Worm (Caenorhabditis elegans): ENCODE data around the gene cng-3.

The cng-3 gene

ce11 chrIV:9496306-9496705 is 15.5 kb upstream of the cng-3 start, which contains the start of gene sru-3:
TSS of gene sru-3 (plus strand) at chrIV:9496606.
- TF ChIP-seq ztf-1 (GFP tag; conservative IDR thresholded peaks at IDR 0.05) = no peak
- TF ChIP-seq ztf-4 (tag; optimal IDR thresholded peaks at IDR 0.05) = no peak
- no peak for TF ChIP-seq crh-2 (tag; optimal IDR thresholded peaks at IDR 0.05)
- TF ChIP-seq nhr-23 (tag; optimal IDR thresholded peaks at IDR 0.05) = no peak
- TF ChIP-seq C34F6.9 (tag; optimal IDR thresholded peaks at IDR 0.05) = no peak
- TF ChIP-seq nhr-10 (tag; optimal IDR thresholded peaks at IDR 0.05) = no peak
- no peak for TF ChIP-seq elt-1 (tag; optimal IDR thresholded peaks at IDR 0.05)
- TF ChIP-seq nhr-237 (tag; optimal IDR thresholded peaks at IDR 0.05) = no peak
- no peak for TF ChIP-seq alr-1 (tag; optimal IDR thresholded peaks at IDR 0.05)
- no peak for TF ChIP-seq zag-1 (tag; optimal IDR thresholded peaks at IDR 0.05)
- TF ChIP-seq nhr-77 (tag; optimal IDR thresholded peaks at IDR 0.05) = no peak
- no peak for TF ChIP-seq mbf-1 (tag; optimal IDR thresholded peaks at IDR 0.05)

DNA sequence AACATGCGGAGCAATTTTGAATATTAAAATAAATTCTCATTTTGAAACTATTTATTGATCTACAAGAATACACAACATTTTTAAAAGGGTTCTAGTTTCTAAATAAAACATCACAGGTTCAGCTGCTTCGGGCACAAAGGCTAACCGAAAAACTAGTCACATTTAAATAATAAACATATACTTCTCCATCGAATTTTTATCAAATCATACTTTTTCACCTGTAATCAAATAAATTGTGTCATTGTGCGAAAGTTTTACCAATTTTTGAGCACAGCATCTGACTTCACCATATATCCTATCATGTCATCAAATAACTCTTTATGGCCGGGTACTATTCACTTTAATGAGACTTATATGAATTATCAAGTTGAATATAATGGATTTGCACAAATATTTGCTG is 9.5 kb upstream of the cng-3 start, which contains the start of gene sru-6:
Gene sru-6 (plus strand): TSS at position 301 of the 400 bp plus-strand sequence.
- no peak for TF ChIP-seq mbf-1 (tag; optimal IDR thresholded peaks at IDR 0.05)

ce11 chrIV:9488315-9488714 is 7.5 kb upstream of the cng-3 start, which contains the start of gene sru-1:
TSS of gene sru-1 (plus strand) at chrIV:9488615.
- no peak for TF ChIP-seq lsy-2 (tag; optimal IDR thresholded peaks at IDR 0.05)
- TF ChIP-seq nhr-6 (tag; optimal IDR thresholded peaks at IDR 0.05) = no peak
- TF ChIP-seq peb-1 (tag; optimal IDR thresholded peaks at IDR 0.05) = no peak
- TF ChIP-seq snpc-4 (tag; optimal IDR thresholded peaks at IDR 0.05) = no peak
- TF ChIP-seq dmd-4 (tag; optimal IDR thresholded peaks at IDR 0.05) = no peak
- TF ChIP-seq zag-1 (tag; optimal IDR thresholded peaks at IDR 0.05) = no peak
- no peak for TF ChIP-seq unc-62 (GFP tag; optimal IDR thresholded peaks at IDR 0.05)
- TF ChIP-seq ceh-16 (tag; optimal IDR thresholded peaks at IDR 0.05) = no peak
- no peak for TF ChIP-seq skn-1 (tag; optimal IDR thresholded peaks at IDR 0.05)
- TF ChIP-seq egl-27 (tag; optimal IDR thresholded peaks at IDR 0.05) = no peak
- no peak for TF ChIP-seq crh-2 (tag; optimal IDR thresholded peaks at IDR 0.05)
- TF ChIP-seq alr-1 (tag; optimal IDR thresholded peaks at IDR 0.05) = no peak
- no peak for TF ChIP-seq ztf-4 (tag; optimal IDR thresholded peaks at IDR 0.05)
- no peak for TF ChIP-seq nhr-129 (tag; optimal IDR thresholded peaks at IDR 0.05)
- TF ChIP-seq nhr-25 (tag; optimal IDR thresholded peaks at IDR 0.05) = no peak
- no peak for TF ChIP-seq ztf-11 (tag; optimal IDR thresholded peaks at IDR 0.05)
- no peak for TF ChIP-seq nhr-12 (tag; optimal IDR thresholded peaks at IDR 0.05)
- TF ChIP-seq F13H6.1 (tag; optimal IDR thresholded peaks at IDR 0.05) = no peak
- TF ChIP-seq lin-11 (tag; optimal IDR thresholded peaks at IDR 0.05) = no peak

- TF ChIP-seq ztf-1 (GFP tag; conservative IDR thresholded peaks at IDR 0.05) = no peak
- TF ChIP-seq alr-1 (tag; optimal IDR thresholded peaks at IDR 0.05) = no peak
- TF ChIP-seq fos-1 (tag; optimal IDR thresholded peaks at IDR 0.05) = no peak
- no peak for TF ChIP-seq sma-3 (GFP tag; optimal IDR thresholded peaks at IDR 0.05)
- TF ChIP-seq snpc-4 (tag; optimal IDR thresholded peaks at IDR 0.05) = no peak
- no peak for TF ChIP-seq unc-55 (GFP tag; optimal IDR thresholded peaks at IDR 0.05)
- no peak for TF ChIP-seq aly-2 (tag; optimal IDR thresholded peaks at IDR 0.05)
- no peak for TF ChIP-seq mbf-1 (tag; optimal IDR thresholded peaks at IDR 0.05)
- no peak for TF ChIP-seq crh-2 (tag; optimal IDR thresholded peaks at IDR 0.05)
- TF ChIP-seq elt-1 (tag; optimal IDR thresholded peaks at IDR 0.05) = no peak
- no peak for TF ChIP-seq nhr-21 (tag; optimal IDR thresholded peaks at IDR 0.05)
- no peak for TF ChIP-seq ceh-16 (tag; optimal IDR thresholded peaks at IDR 0.05)
- TF ChIP-seq lin-13 (GFP tag; optimal IDR thresholded peaks at IDR 0.05) = no peak
- TF ChIP-seq zag-1 (tag; optimal IDR thresholded peaks at IDR 0.05) = no peak
- no peak for TF ChIP-seq mab-5 (tag; optimal IDR thresholded peaks at IDR 0.05)
- no peak for TF ChIP-seq gmeb-1 (tag; optimal IDR thresholded peaks at IDR 0.05)
Measured at ce11 chrIV:9486779-9487178, 5.9 kb upstream of the cng-3 start.

DNA sequence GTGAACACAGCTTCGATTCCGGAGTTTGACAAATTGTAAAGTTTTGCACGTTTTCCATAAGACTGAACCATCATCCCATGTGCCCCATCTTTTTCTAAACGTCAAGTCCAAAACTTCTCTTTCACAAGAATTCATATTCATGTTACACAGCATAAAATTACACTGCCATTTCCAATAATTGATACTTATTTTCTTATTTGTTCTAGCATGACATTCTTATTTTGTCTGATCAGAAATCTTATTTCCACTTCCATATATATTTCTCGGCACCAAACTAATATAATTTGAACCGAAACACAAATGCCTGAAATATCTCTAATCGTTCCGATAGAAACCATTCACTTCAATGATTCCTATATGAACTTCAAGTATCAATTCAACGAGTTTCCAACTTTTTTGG is 5.1 kb upstream of the cng-3 start, which contains the start of gene sru-2:
Gene sru-2 (plus strand): TSS at position 301 of the 400 bp plus-strand sequence.
- no peak for TF ChIP-seq nhr-77 (tag; optimal IDR thresholded peaks at IDR 0.05)

ce11 chrIV:9485040-9485439 is 4.2 kb upstream of the cng-3 start, which contains the start of gene gadr-2:
TSS of gene gadr-2 (minus strand) at chrIV:9485140.
- TF ChIP-seq zag-1 (tag; optimal IDR thresholded peaks at IDR 0.05) = no peak
- TF ChIP-seq ztf-11 (tag; optimal IDR thresholded peaks at IDR 0.05) = no peak
- TF ChIP-seq elt-3 (tag; optimal IDR thresholded peaks at IDR 0.05) = no peak
- no peak for TF ChIP-seq mab-5 (tag; optimal IDR thresholded peaks at IDR 0.05)
- TF ChIP-seq elt-1 (tag; optimal IDR thresholded peaks at IDR 0.05) = no peak
- no peak for TF ChIP-seq aly-2 (tag; optimal IDR thresholded peaks at IDR 0.05)
- no peak for TF ChIP-seq nhr-21 (tag; optimal IDR thresholded peaks at IDR 0.05)
- TF ChIP-seq F13H6.1 (tag; optimal IDR thresholded peaks at IDR 0.05) = no peak
- no peak for TF ChIP-seq ZK546.5 (tag; optimal IDR thresholded peaks at IDR 0.05)
- TF ChIP-seq nhr-23 (tag; optimal IDR thresholded peaks at IDR 0.05) = no peak
- no peak for TF ChIP-seq ztf-4 (tag; optimal IDR thresholded peaks at IDR 0.05)
- no peak for TF ChIP-seq nhr-10 (tag; optimal IDR thresholded peaks at IDR 0.05)
- TF ChIP-seq mbf-1 (tag; optimal IDR thresholded peaks at IDR 0.05) = no peak
- no peak for TF ChIP-seq unc-62 (GFP tag; optimal IDR thresholded peaks at IDR 0.05)
- TF ChIP-seq sma-3 (GFP tag; optimal IDR thresholded peaks at IDR 0.05) = no peak
- no peak for TF ChIP-seq sem-4 (tag; optimal IDR thresholded peaks at IDR 0.05)
- TF ChIP-seq nhr-237 (tag; optimal IDR thresholded peaks at IDR 0.05) = no peak
- no peak for TF ChIP-seq lin-39 (tag; optimal IDR thresholded peaks at IDR 0.05)
- no peak for TF ChIP-seq peb-1 (tag; optimal IDR thresholded peaks at IDR 0.05)
- TF ChIP-seq skn-1 (tag; optimal IDR thresholded peaks at IDR 0.05) = no peak
